Worm (Caenorhabditis elegans): ENCODE measurements around the gene grsp-1.

Gene grsp-1

ce11 chrV:19623523-19624312 is 14.4 kb downstream of the grsp-1 start:
- TF ChIP-seq lsy-2 (tag; optimal IDR thresholded peaks at IDR 0.05) (peak in 1 of 2 experiments; percentile 9), nhr-129 (tag; optimal IDR thresholded peaks at IDR 0.05) (peak; percentile 13), crh-2 (tag; optimal IDR thresholded peaks at IDR 0.05) (no peak)

- TF ChIP-seq nhr-25 (tag; optimal IDR thresholded peaks at IDR 0.05) (no peak), fos-1 (tag; optimal IDR thresholded peaks at IDR 0.05) (no peak), Y55F3AM.14 (GFP tag; optimal IDR thresholded peaks at IDR 0.05) (no peak), nhr-77 (tag; optimal IDR thresholded peaks at IDR 0.05) (no peak), mab-5 (tag; optimal IDR thresholded peaks at IDR 0.05) (no peak), nhr-12 (tag; optimal IDR thresholded peaks at IDR 0.05) (no peak), nhr-237 (tag; optimal IDR thresholded peaks at IDR 0.05) (no peak), nhr-129 (tag; optimal IDR thresholded peaks at IDR 0.05) (no peak), zag-1 (tag; optimal IDR thresholded peaks at IDR 0.05) (no peak), nhr-6 (tag; optimal IDR thresholded peaks at IDR 0.05) (no peak), blmp-1 (tag; optimal IDR thresholded peaks at IDR 0.05; ENCODE audit: insufficient read depth) (no peak), skn-1 (tag; optimal IDR thresholded peaks at IDR 0.05) (no peak)
These were observed 15.5 kb downstream of the grsp-1 start, which contains the start of gene dyf-19 for ce11 chrV:19624749-19625148. Gene dyf-19, plus strand, starts transcription at chrV:19625049.

- no peak for TF ChIP-seq ZK546.5 (tag; optimal IDR thresholded peaks at IDR 0.05)
- no peak for TF ChIP-seq alr-1 (tag; optimal IDR thresholded peaks at IDR 0.05)
- no peak for TF ChIP-seq ztf-11 (tag; optimal IDR thresholded peaks at IDR 0.05)
- no peak for TF ChIP-seq ama-1 (optimal IDR thresholded peaks at IDR 0.05)
- TF ChIP-seq F13H6.1 (tag; optimal IDR thresholded peaks at IDR 0.05): no peak
- TF ChIP-seq peb-1 (tag; optimal IDR thresholded peaks at IDR 0.05): no peak
- no peak for TF ChIP-seq nhr-12 (tag; optimal IDR thresholded peaks at IDR 0.05)
- TF ChIP-seq C34F6.9 (tag; optimal IDR thresholded peaks at IDR 0.05): no peak
- TF ChIP-seq lin-11 (tag; optimal IDR thresholded peaks at IDR 0.05): no peak
- TF ChIP-seq elt-1 (tag; optimal IDR thresholded peaks at IDR 0.05): no peak
- no peak for TF ChIP-seq ceh-82 (tag; optimal IDR thresholded peaks at IDR 0.05)
- no peak for TF ChIP-seq snpc-4 (tag; optimal IDR thresholded peaks at IDR 0.05)
- TF ChIP-seq dmd-4 (tag; optimal IDR thresholded peaks at IDR 0.05): no peak
- TF ChIP-seq unc-62 (GFP tag; optimal IDR thresholded peaks at IDR 0.05): no peak
- no peak for TF ChIP-seq crh-2 (tag; optimal IDR thresholded peaks at IDR 0.05)
- no peak for TF ChIP-seq nhr-129 (tag; optimal IDR thresholded peaks at IDR 0.05)
- no peak for TF ChIP-seq mab-5 (tag; optimal IDR thresholded peaks at IDR 0.05)
- no peak for TF ChIP-seq aly-2 (tag; optimal IDR thresholded peaks at IDR 0.05)
- TF ChIP-seq lin-39 (tag; optimal IDR thresholded peaks at IDR 0.05): no peak
- TF ChIP-seq mdl-1 (tag; optimal IDR thresholded peaks at IDR 0.05): no peak
These were observed 16.4 kb downstream of the grsp-1 start for ce11 chrV:19625719-19626118.

ce11 chrV:19629544-19629943 is 20.2 kb downstream of the grsp-1 start:
- TF ChIP-seq ama-1 (optimal IDR thresholded peaks at IDR 0.05): no peak
- no peak for TF ChIP-seq nhr-11 (tag; optimal IDR thresholded peaks at IDR 0.05)
- TF ChIP-seq snpc-4 (tag; optimal IDR thresholded peaks at IDR 0.05): no peak
- TF ChIP-seq ztf-11 (tag; optimal IDR thresholded peaks at IDR 0.05): no peak
- TF ChIP-seq nhr-23 (tag; optimal IDR thresholded peaks at IDR 0.05): no peak

- TF ChIP-seq ztf-11 (tag; optimal IDR thresholded peaks at IDR 0.05) (no peak), F13H6.1 (tag; optimal IDR thresholded peaks at IDR 0.05) (no peak), gmeb-1 (tag; optimal IDR thresholded peaks at IDR 0.05) (no peak)
These were observed 20.7 kb downstream of the grsp-1 start for ce11 chrV:19629973-19630372.

- TF ChIP-seq ama-1 (optimal IDR thresholded peaks at IDR 0.05) (no peak), mbf-1 (tag; optimal IDR thresholded peaks at IDR 0.05) (no peak), Y55F3AM.14 (GFP tag; optimal IDR thresholded peaks at IDR 0.05) (no peak), gmeb-1 (tag; optimal IDR thresholded peaks at IDR 0.05) (no peak), ztf-4 (tag; optimal IDR thresholded peaks at IDR 0.05) (no peak), fos-1 (tag; optimal IDR thresholded peaks at IDR 0.05) (no peak), sma-3 (GFP tag; optimal IDR thresholded peaks at IDR 0.05) (no peak), nhr-12 (tag; optimal IDR thresholded peaks at IDR 0.05) (no peak), lin-13 (GFP tag; optimal IDR thresholded peaks at IDR 0.05) (no peak), egl-27 (tag; optimal IDR thresholded peaks at IDR 0.05) (no peak), ztf-11 (tag; optimal IDR thresholded peaks at IDR 0.05) (no peak), lin-39 (tag; optimal IDR thresholded peaks at IDR 0.05) (no peak), ceh-82 (tag; optimal IDR thresholded peaks at IDR 0.05) (no peak), peb-1 (tag; optimal IDR thresholded peaks at IDR 0.05) (no peak), sem-4 (tag; optimal IDR thresholded peaks at IDR 0.05) (no peak), unc-39 (tag; optimal IDR thresholded peaks at IDR 0.05) (no peak), elt-1 (tag; optimal IDR thresholded peaks at IDR 0.05) (no peak), C34F6.9 (tag; optimal IDR thresholded peaks at IDR 0.05) (no peak), sma-9 (GFP tag; optimal IDR thresholded peaks at IDR 0.05) (no peak), sma-9 (tag; optimal IDR thresholded peaks at IDR 0.05) (no peak), zag-1 (tag; optimal IDR thresholded peaks at IDR 0.05) (no peak)
These were observed 21.3 kb downstream of the grsp-1 start for ce11 chrV:19630569-19630968.

Data from whole organism, L2 larva.